Worm (Caenorhabditis elegans) whole organism, young adult: ENCODE results near the gene R09E12.9.

ENCODE experiments used
- C17E4.6 ChIP-seq: fragments of 200-800 bp; sonication (Bioruptor generic); IDR thresholded peaks from 2 replicates; pipeline ENCODE4 v1.3.6; 2022; ENCODE audit warnings: missing genetic modification reagents, missing genetic modification characterization, missing compliant biosample characterization
- F22D6.2 ChIP-seq: sonication (generic microtip); optimal IDR thresholded peaks from 2 replicates; lab custom pipeline; 2016; ENCODE audit warnings: mild to moderate bottlenecking, missing genetic modification characterization, missing compliant biosample characterization
- F49E8.2 ChIP-seq: sonication (generic microtip); optimal IDR thresholded peaks from 3 replicates; lab custom pipeline; 2017; ENCODE audit warnings: missing genetic modification characterization, mild to moderate bottlenecking, missing compliant biosample characterization, antibody characterized with exemption, moderate library complexity; ENCODE audit not compliant: insufficient read depth
- F52B5.7 ChIP-seq: sonication (generic microtip); optimal IDR thresholded peaks from 2 replicates; lab custom pipeline; 2016; ENCODE audit warnings: mild to moderate bottlenecking, missing genetic modification characterization, missing compliant biosample characterization
- F55B11.4 ChIP-seq: sonication (generic microtip); optimal IDR thresholded peaks from 2 replicates; lab custom pipeline; 2016; ENCODE audit warnings: missing compliant biosample characterization, missing genetic modification characterization, borderline replicate concordance; ENCODE audit not compliant: insufficient read depth
- F57A8.1 ChIP-seq: fragments of 200-800 bp; sonication (Bioruptor generic); optimal IDR thresholded peaks from 2 replicates; lab custom pipeline; 2018; ENCODE audit warnings: mild to moderate bottlenecking, missing genetic modification characterization, moderate library complexity, missing compliant biosample characterization
- K11D2.4 ChIP-seq: fragments of 200-800 bp; sonication (Bioruptor generic); IDR thresholded peaks from 2 replicates; pipeline ENCODE4 v1.3.6; 2022; ENCODE audit warnings: missing genetic modification reagents, missing genetic modification characterization, missing compliant biosample characterization
- K12H6.12 ChIP-seq: fragments of 200-800 bp; sonication (Bioruptor generic); optimal IDR thresholded peaks from 2 replicates; lab custom pipeline; 2018; ENCODE audit warnings: mild to moderate bottlenecking, missing genetic modification characterization, missing compliant biosample characterization
- Y53G8AR.9 ChIP-seq: fragments of 200-800 bp; sonication (Bioruptor generic); conservative IDR thresholded peaks from 2 replicates; pipeline ENCODE4 v1.3.6; 2022; ENCODE audit warnings: missing genetic modification reagents, missing genetic modification characterization, missing compliant biosample characterization
- Y67H2A.10 ChIP-seq: fragments of 200-800 bp; sonication (Bioruptor generic); conservative IDR thresholded peaks from 2 replicates; pipeline ENCODE4 v1.3.6; 2022; ENCODE audit warnings: missing genetic modification reagents, missing genetic modification characterization, missing compliant biosample characterization
- Y79H2A.3 ChIP-seq: fragments of 200-800 bp; sonication (Bioruptor generic); conservative IDR thresholded peaks from 2 replicates; pipeline ENCODE4 v1.3.6; 2022; ENCODE audit warnings: missing genetic modification reagents, missing genetic modification characterization, missing compliant biosample characterization
- Y95B8A.8 ChIP-seq: fragments of 200-800 bp; sonication (Bioruptor generic); IDR thresholded peaks from 2 replicates; pipeline ENCODE4 v1.3.6; 2022; ENCODE audit warnings: missing genetic modification reagents, missing genetic modification characterization, missing compliant biosample characterization
- ZK185.1 ChIP-seq: sonication (generic microtip); optimal IDR thresholded peaks from 2 replicates; lab custom pipeline; 2016; ENCODE audit warnings: mild to moderate bottlenecking, missing genetic modification characterization, missing compliant biosample characterization; ENCODE audit not compliant: poor library complexity, severe bottlenecking
- ama-1 ChIP-seq, 3 experiments: fragments of 150-350 bp in 1 of 3; sonication (generic microtip) in 2 of 3; optimal IDR thresholded peaks; 2 replicates each; lab custom pipeline; 2014 to 2018; ENCODE audit warnings: missing biosample characterization in 2 of 3, missing genetic modification characterization in 2 of 3, missing genetic modification reagents in 2 of 3
- aptf-2 ChIP-seq: fragments of 200-800 bp; sonication (Bioruptor generic); conservative IDR thresholded peaks from 2 replicates; pipeline ENCODE4 v1.3.6; 2022; ENCODE audit warnings: missing genetic modification reagents, missing genetic modification characterization, missing compliant biosample characterization
- aptf-3 ChIP-seq: fragments of 200-800 bp; sonication (Bioruptor generic); IDR thresholded peaks from 2 replicates; pipeline ENCODE4 v1.3.6; 2022; ENCODE audit warnings: missing genetic modification characterization, missing compliant biosample characterization
- athp-1 ChIP-seq: sonication (generic microtip); optimal IDR thresholded peaks from 2 replicates; lab custom pipeline; 2017; ENCODE audit warnings: mild to moderate bottlenecking, missing genetic modification characterization, missing compliant biosample characterization
- attf-6 ChIP-seq: fragments of 200-800 bp; sonication (Bioruptor generic); IDR thresholded peaks from 2 replicates; pipeline ENCODE4 v1.3.6; 2022; ENCODE audit warnings: missing genetic modification reagents, missing genetic modification characterization, missing compliant biosample characterization
- bed-1 ChIP-seq: fragments of 200-800 bp; sonication (Bioruptor generic); IDR thresholded peaks from 2 replicates; pipeline ENCODE4 v1.3.6; 2022; ENCODE audit warnings: missing genetic modification reagents, missing genetic modification characterization, missing compliant biosample characterization
- bed-2 ChIP-seq: fragments of 200-800 bp; sonication (Bioruptor generic); IDR thresholded peaks from 2 replicates; pipeline ENCODE4 v1.3.6; 2022; ENCODE audit warnings: missing genetic modification reagents, missing genetic modification characterization, missing compliant biosample characterization
- cebp-1 ChIP-seq, 2 experiments: fragments of 200-800 bp in 1 of 2; sonication (Bioruptor generic) in 1 of 2; sonication (generic microtip) in 1 of 2; IDR thresholded peaks in 1 of 2; optimal IDR thresholded peaks in 1 of 2; 2 replicates each; pipeline versions ENCODE4 v1.3.6 to Lab custom; 2017 to 2022; ENCODE audit warnings: missing compliant biosample characterization in 2 of 2, missing genetic modification characterization in 2 of 2, mild to moderate bottlenecking in 1 of 2, missing genetic modification reagents in 1 of 2, moderate library complexity in 1 of 2
- ceh-27 ChIP-seq: fragments of 200-800 bp; sonication (Bioruptor generic); optimal IDR thresholded peaks from 2 replicates; lab custom pipeline; 2018; ENCODE audit warnings: mild to moderate bottlenecking, missing genetic modification characterization, moderate library complexity, missing compliant biosample characterization
- ceh-40 ChIP-seq: fragments of 200-800 bp; sonication (Bioruptor generic); IDR thresholded peaks from 2 replicates; pipeline ENCODE4 v1.3.6; 2022; ENCODE audit warnings: missing genetic modification characterization, missing compliant biosample characterization
- ceh-91 ChIP-seq: fragments of 200-800 bp; sonication (Bioruptor generic); IDR thresholded peaks from 2 replicates; pipeline ENCODE4 v1.3.6; 2022; ENCODE audit warnings: missing genetic modification reagents, missing genetic modification characterization, missing compliant biosample characterization
- die-1 ChIP-seq: sonication (generic microtip); optimal IDR thresholded peaks from 2 replicates; lab custom pipeline; 2016; ENCODE audit warnings: missing genotype, mild to moderate bottlenecking, missing genetic modification characterization, missing compliant biosample characterization
- dox-1 ChIP-seq: fragments of 200-800 bp; sonication (Bioruptor generic); IDR thresholded peaks from 2 replicates; pipeline ENCODE4 v1.3.6; 2022; ENCODE audit warnings: missing genetic modification reagents, missing genetic modification characterization, missing compliant biosample characterization
- dpl-1 ChIP-seq: fragments of 150-350 bp; optimal IDR thresholded peaks from 2 replicates; lab custom pipeline; 2014; ENCODE audit warnings: missing biosample characterization, missing genetic modification reagents, missing genetic modification characterization
- efl-1 ChIP-seq: fragments of 150-350 bp; optimal IDR thresholded peaks from 2 replicates; lab custom pipeline; 2014; ENCODE audit warnings: missing biosample characterization, missing genetic modification reagents, missing genetic modification characterization
- egl-44 ChIP-seq: fragments of 200-800 bp; sonication (Bioruptor generic); IDR thresholded peaks from 2 replicates; pipeline ENCODE4 v1.3.6; 2022; ENCODE audit warnings: missing genetic modification reagents, missing genetic modification characterization, missing compliant biosample characterization
- ekl-4 ChIP-seq: fragments of 200-800 bp; sonication (Bioruptor generic); IDR thresholded peaks from 2 replicates; pipeline ENCODE4 v1.3.6; 2022; ENCODE audit warnings: missing genetic modification reagents, missing genetic modification characterization, missing compliant biosample characterization
- hlh-26 ChIP-seq: fragments of 200-800 bp; sonication (Bioruptor generic); conservative IDR thresholded peaks from 2 replicates; pipeline ENCODE4 v1.3.6; 2022; ENCODE audit warnings: missing genetic modification reagents, missing genetic modification characterization, missing compliant biosample characterization
- hmg-20 ChIP-seq: fragments of 200-800 bp; sonication (Bioruptor generic); IDR thresholded peaks from 2 replicates; pipeline ENCODE4 v1.3.6; 2022; ENCODE audit warnings: missing genetic modification reagents, missing genetic modification characterization, missing compliant biosample characterization
- lin-26 ChIP-seq: fragments of 200-800 bp; sonication (Bioruptor generic); IDR thresholded peaks from 2 replicates; pipeline ENCODE4 v1.3.6; 2022; ENCODE audit warnings: missing genetic modification reagents, missing genetic modification characterization, missing compliant biosample characterization
- lin-54 ChIP-seq: fragments of 200-800 bp; sonication (Bioruptor generic); optimal IDR thresholded peaks from 2 replicates; lab custom pipeline; 2018; ENCODE audit warnings: mild to moderate bottlenecking, missing genetic modification characterization, missing compliant biosample characterization
- lir-1 ChIP-seq: fragments of 200-800 bp; sonication (Bioruptor generic); conservative IDR thresholded peaks from 2 replicates; pipeline ENCODE4 v1.3.6; 2022; ENCODE audit warnings: missing genetic modification reagents, missing genetic modification characterization, missing compliant biosample characterization
- lsy-27 ChIP-seq: sonication (generic microtip); optimal IDR thresholded peaks from 2 replicates; lab custom pipeline; 2017; ENCODE audit warnings: missing genetic modification characterization, mild to moderate bottlenecking, missing compliant biosample characterization, antibody characterized with exemption, missing genotype, borderline replicate concordance; ENCODE audit not compliant: insufficient read depth
- madf-8 ChIP-seq: fragments of 200-800 bp; sonication (Bioruptor generic); conservative IDR thresholded peaks from 2 replicates; pipeline ENCODE4 v1.3.6; 2022; ENCODE audit warnings: missing genetic modification reagents, missing genetic modification characterization, missing compliant biosample characterization
- mes-4 ChIP-seq: sonication (generic microtip); optimal IDR thresholded peaks from 2 replicates; lab custom pipeline; 2016; ENCODE audit warnings: missing genotype, missing genetic modification characterization, missing compliant biosample characterization
- nfyb-1 ChIP-seq: fragments of 200-800 bp; sonication (Bioruptor generic); IDR thresholded peaks from 2 replicates; pipeline ENCODE4 v1.3.6; 2022; ENCODE audit warnings: missing genetic modification reagents, missing genetic modification characterization, missing compliant biosample characterization
- nhr-179 ChIP-seq: sonication (generic microtip); optimal IDR thresholded peaks from 2 replicates; lab custom pipeline; 2016; ENCODE audit warnings: mild to moderate bottlenecking, missing genetic modification characterization, missing compliant biosample characterization
- nhr-27 ChIP-seq: fragments of 200-800 bp; sonication (Bioruptor generic); optimal IDR thresholded peaks from 2 replicates; lab custom pipeline; 2018; ENCODE audit warnings: mild to moderate bottlenecking, missing genetic modification characterization, moderate library complexity, missing compliant biosample characterization
- pbrm-1 ChIP-seq: fragments of 200-800 bp; sonication (Bioruptor generic); IDR thresholded peaks from 2 replicates; pipeline ENCODE4 v1.3.6; 2022; ENCODE audit warnings: missing genetic modification reagents, missing genetic modification characterization, missing compliant biosample characterization
- repo-1 ChIP-seq: sonication (generic microtip); optimal IDR thresholded peaks from 2 replicates; lab custom pipeline; 2017; ENCODE audit warnings: mild to moderate bottlenecking, missing genetic modification characterization, missing compliant biosample characterization
- sea-2 ChIP-seq: fragments of 200-800 bp; sonication (Bioruptor generic); IDR thresholded peaks from 2 replicates; pipeline ENCODE4 v1.3.6; 2022; ENCODE audit warnings: missing genetic modification characterization, missing compliant biosample characterization
- somi-1 ChIP-seq: fragments of 200-800 bp; sonication (Bioruptor generic); optimal IDR thresholded peaks from 2 replicates; lab custom pipeline; 2018; ENCODE audit warnings: mild to moderate bottlenecking, missing genetic modification characterization, missing compliant biosample characterization
- tbx-9 ChIP-seq: sonication (generic microtip); optimal IDR thresholded peaks from 2 replicates; lab custom pipeline; 2016; ENCODE audit warnings: borderline replicate concordance, missing genetic modification characterization, inconsistent platforms, missing compliant biosample characterization
- ztf-26 ChIP-seq: sonication (generic microtip); optimal IDR thresholded peaks from 2 replicates; lab custom pipeline; 2017; ENCODE audit warnings: missing genetic modification characterization, missing compliant biosample characterization
- ztf-6 ChIP-seq: fragments of 200-800 bp; sonication (Bioruptor generic); IDR thresholded peaks from 2 replicates; pipeline ENCODE4 v1.3.6; 2022; ENCODE audit warnings: missing genetic modification reagents, missing genetic modification characterization, missing compliant biosample characterization

The R09E12.9 gene

DNA sequence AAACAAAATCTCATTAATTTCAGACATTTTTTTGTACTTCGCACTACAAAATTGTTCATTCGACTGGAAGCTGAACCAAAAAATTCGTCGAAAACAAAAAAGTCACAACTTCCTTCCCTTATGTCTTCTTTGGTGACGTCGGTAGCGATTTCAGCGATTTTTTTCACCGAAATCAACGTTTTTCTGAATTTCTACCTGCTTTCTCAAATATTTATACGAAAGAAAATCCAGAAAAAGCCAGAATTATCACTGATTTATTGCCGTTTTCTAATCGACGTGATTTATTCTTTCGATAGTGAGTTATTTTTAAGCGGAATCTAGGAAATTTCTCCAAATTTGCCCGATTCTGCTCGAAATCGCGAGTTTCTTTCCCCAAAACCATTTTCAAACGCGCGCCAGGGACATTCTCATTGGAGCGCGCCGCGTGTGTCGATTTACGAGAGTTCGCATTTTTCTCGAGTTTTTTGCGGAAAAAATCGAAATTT, 2.5 kb upstream of the R09E12.9 start, which contains the start of gene srbc-58 (continued):
- TF ChIP-seq Y95B8A.8 (GFP tag; lab: Robert Waterston, UW) (no peak), madf-8 (no peak), lsy-27 (tag; lab: Kevin White, UChicago) (no peak), K12H6.12 (tag; lab: Kevin White, UChicago) (no peak), lir-1 (GFP tag; lab: Robert Waterston, UW) (no peak), cebp-1 (GFP tag; IDR thresholded peaks at IDR 0.05; lab: Robert Waterston, UW) (no peak), cebp-1 (tag; optimal IDR thresholded peaks at IDR 0.05; lab: Kevin White, UChicago) (peak; percentile 30), attf-6 (GFP tag; lab: Robert Waterston, UW) (no peak), Y53G8AR.9 (GFP tag; lab: Robert Waterston, UW) (peak; percentile 69; the same call in 1 of the 2 replicates), ceh-40 (no peak), K11D2.4 (GFP tag; lab: Robert Waterston, UW) (no peak), hmg-20 (GFP tag; lab: Robert Waterston, UW) (no peak), Y67H2A.10 (GFP tag; lab: Robert Waterston, UW) (no peak), nhr-179 (tag; lab: Kevin White, UChicago) (no peak), bed-2 (no peak), dpl-1 (GFP tag; lab: Kevin White, UChicago) (peak; percentile 52), Y79H2A.3 (GFP tag; lab: Robert Waterston, UW) (no peak), C17E4.6 (no peak), athp-1 (tag; lab: Kevin White, UChicago) (no peak), efl-1 (GFP tag; lab: Kevin White, UChicago) (peak; percentile 85), ekl-4 (GFP tag; lab: Robert Waterston, UW) (peak; percentile 78), lin-26 (no peak), ztf-26 (tag; lab: Kevin White, UChicago) (no peak), lin-54 (peak; percentile 77), hlh-26 (no peak), dox-1 (GFP tag; lab: Robert Waterston, UW) (0 out of 2 replicates have a peak, but pooled peaks have one; percentile 10), ama-1 (optimal IDR thresholded peaks at IDR 0.05; lab: Kevin White, UChicago) (no peak), ama-1 (GFP tag; optimal IDR thresholded peaks at IDR 0.05; lab: Kevin White, UChicago) (peak in 1 of 2 experiments; percentile 52), ceh-91 (GFP tag; lab: Robert Waterston, UW) (no peak), nhr-27 (tag; lab: Kevin White, UChicago) (no peak), F57A8.1 (no peak), ztf-6 (no peak), pbrm-1 (peak; percentile 39; the same call in 1 of the 2 replicates), sea-2 (GFP tag; lab: Robert Waterston, UW) (no peak), nfyb-1 (GFP tag; lab: Robert Waterston, UW) (no peak), F55B11.4 (tag; lab: Kevin White, UChicago) (no peak), aptf-2 (GFP tag; lab: Robert Waterston, UW) (no peak), F49E8.2 (tag; lab: Kevin White, UChicago) (peak; percentile 43), tbx-9 (tag; lab: Kevin White, UChicago) (no peak), somi-1 (GFP tag; lab: Kevin White, UChicago) (no peak), egl-44 (GFP tag; lab: Robert Waterston, UW) (no peak), F22D6.2 (no peak), ceh-27 (GFP tag; lab: Kevin White, UChicago) (no peak), ZK185.1 (no peak), repo-1 (tag; lab: Kevin White, UChicago) (peak; percentile 24), bed-1 (GFP tag; lab: Robert Waterston, UW) (no peak), F52B5.7 (tag; lab: Kevin White, UChicago) (no peak), die-1 (tag; lab: Kevin White, UChicago) (no peak), mes-4 (tag; lab: Kevin White, UChicago) (no peak), aptf-3 (GFP tag; lab: Robert Waterston, UW) (no peak)
